Worm (Caenorhabditis elegans): Measurements from ENCODE around the gene rad-51.

ce11 chrIV:10235279-10235829 is 48.7 kb downstream of the rad-51 start, which contains the start of gene ech-9:
- TF ChIP-seq nhr-237 (tag; optimal IDR thresholded peaks at IDR 0.05) (no peak), unc-130 (tag; optimal IDR thresholded peaks at IDR 0.05) (no peak), ceh-82 (tag; optimal IDR thresholded peaks at IDR 0.05) (no peak), fkh-10 (GFP tag; optimal IDR thresholded peaks at IDR 0.05) (no peak)

Measured in whole organism, L1 larva.